Fruit fly (Drosophila melanogaster) whole organism, embryonic: ENCODE measurements around the gene CG34427.

ENCODE experiments used
- ATbp ChIP-seq: fragments of 200-800 bp; sonication (Bioruptor generic); optimal IDR thresholded peaks from 2 replicates; lab custom pipeline; 2017; ENCODE audit warnings: missing biosample characterization, mild to moderate bottlenecking, missing genetic modification characterization, missing genetic modification reagents
- CG11695 ChIP-seq: fragments of 200-800 bp; sonication (Bioruptor generic); IDR thresholded peaks from 3 replicates; pipeline ENCODE4 v1.3.6; 2022; ENCODE audit warnings: missing biosample characterization, missing genetic modification characterization
- CG14050 ChIP-seq: fragments of 200-800 bp; sonication (Bioruptor generic); IDR thresholded peaks from 3 replicates; pipeline ENCODE4 v1.3.6; 2022; ENCODE audit warnings: missing biosample characterization, missing genetic modification characterization
- CG2875 ChIP-seq: fragments of 200-800 bp; sonication (Bioruptor generic); optimal IDR thresholded peaks from 2 replicates; lab custom pipeline; 2017; ENCODE audit warnings: missing biosample characterization, mild to moderate bottlenecking, missing genetic modification characterization, missing genetic modification reagents
- CG8290 ChIP-seq, 3 experiments: fragments of 200-800 bp; sonication (Bioruptor generic); optimal IDR thresholded peaks; 2 replicates each; lab custom pipeline; 2016 to 2019; ENCODE audit warnings: missing biosample characterization in 3 of 3, missing genetic modification characterization in 3 of 3, mild to moderate bottlenecking in 2 of 3, moderate library complexity in 1 of 3
- CG8388 ChIP-seq: fragments of 200-800 bp; sonication (Bioruptor generic); optimal IDR thresholded peaks from 2 replicates; lab custom pipeline; 2019; ENCODE audit warnings: missing biosample characterization, mild to moderate bottlenecking, missing genetic modification characterization, moderate library complexity
- GATAe ChIP-seq: fragments of 200-800 bp; sonication (Bioruptor generic); conservative IDR thresholded peaks from 2 replicates; pipeline ENCODE4 v1.3.6; 2022; ENCODE audit warnings: missing biosample characterization, missing genetic modification characterization
- Ravus ChIP-seq: fragments of 200-800 bp; sonication (Bioruptor generic); IDR thresholded peaks from 2 replicates; pipeline ENCODE4 v1.3.6; 2022; ENCODE audit warnings: missing biosample characterization, missing genetic modification characterization
- bab2 ChIP-seq: fragments of 200-800 bp; sonication (Bioruptor generic); optimal IDR thresholded peaks from 2 replicates; lab custom pipeline; 2016; ENCODE audit warnings: missing biosample characterization, missing genetic modification characterization
- gfzf ChIP-seq: fragments of 200-800 bp; sonication (Bioruptor generic); optimal IDR thresholded peaks from 2 replicates; lab custom pipeline; 2016; ENCODE audit warnings: missing biosample characterization, mild to moderate bottlenecking, missing genetic modification characterization, moderate library complexity
- sima ChIP-seq: fragments of 200-800 bp; sonication (Bioruptor generic); optimal IDR thresholded peaks from 2 replicates; lab custom pipeline; 2016; ENCODE audit warnings: missing biosample characterization, missing genetic modification characterization

dm6 chr3L:8829572-8829971 is 25.0 kb downstream of the CG34427 start:
- TF ChIP-seq GATAe (GFP tag; lab: Robert Waterston, UW) (no peak), ATbp (GFP tag; lab: Kevin White, UChicago) (no peak), CG8388 (GFP tag; lab: Kevin White, UChicago) (no peak), sima (GFP tag; lab: Kevin White, UChicago) (no peak), CG2875 (no peak), Ravus (GFP tag; lab: Robert Waterston, UW) (no peak), CG11695 (GFP tag; lab: Robert Waterston, UW) (no peak), bab2 (GFP tag; lab: Kevin White, UChicago) (no peak), CG8290 (GFP tag; optimal IDR thresholded peaks at IDR 0.05; lab: Kevin White, UChicago) (no peak), CG8290 (tag; optimal IDR thresholded peaks at IDR 0.05; lab: Kevin White, UChicago) (no peak), gfzf (GFP tag; lab: Kevin White, UChicago) (no peak), CG14050 (GFP tag; lab: Robert Waterston, UW) (no peak)
